Worm (Caenorhabditis elegans) whole organism, L1 larva: ENCODE data around the gene czw-1.
A peak's percentile ranks its signal among the peaks of the same experiment; 100 is the strongest.

Experiments
- ceh-63 ChIP-seq: fragments of 200-800 bp; sonication (Bioruptor generic); optimal IDR thresholded peaks from 2 replicates; lab custom pipeline; 2018; ENCODE audit warnings: mild to moderate bottlenecking, missing genetic modification characterization, missing compliant biosample characterization
- dpl-1 ChIP-seq, 3 experiments: fragments of 150-350 bp in 2 of 3; sonication (generic microtip) in 1 of 3; optimal IDR thresholded peaks; 2 replicates each; lab custom pipeline; 2014 to 2017; ENCODE audit warnings: missing biosample characterization in 3 of 3, missing genetic modification characterization in 3 of 3, missing genetic modification reagents in 3 of 3
- egl-27 ChIP-seq, 2 experiments: fragments of 150-350 bp in 1 of 2; sonication (generic microtip); optimal IDR thresholded peaks; 3 replicates each; lab custom pipeline; 2017 to 2018; ENCODE audit warnings: missing biosample characterization in 2 of 2, missing genetic modification characterization in 2 of 2, missing genetic modification reagents in 2 of 2
- lin-15B ChIP-seq: fragments of 150-350 bp; sonication (generic microtip); optimal IDR thresholded peaks from 3 replicates; lab custom pipeline; 2014; ENCODE audit warnings: missing biosample characterization, missing genetic modification characterization
- lin-35 ChIP-seq, 2 experiments: fragments of 150-350 bp; optimal IDR thresholded peaks; 2 replicates each; lab custom pipeline; 2014; ENCODE audit warnings: missing biosample characterization in 2 of 2, missing genetic modification characterization in 2 of 2, missing genetic modification reagents in 2 of 2
- mdl-1 ChIP-seq, 2 experiments: fragments of 150-350 bp; optimal IDR thresholded peaks; 2 replicates each; lab custom pipeline; 2014 to 2017; ENCODE audit warnings: missing biosample characterization in 2 of 2, missing genetic modification characterization in 2 of 2, inconsistent platforms in 1 of 2
- nhr-237 ChIP-seq: fragments of 150-350 bp; optimal IDR thresholded peaks from 2 replicates; lab custom pipeline; 2014; ENCODE audit warnings: missing biosample characterization, missing genetic modification characterization
- nhr-77 ChIP-seq: fragments of 150-350 bp; optimal IDR thresholded peaks from 2 replicates; lab custom pipeline; 2014; ENCODE audit warnings: missing biosample characterization, missing genetic modification characterization
- pqm-1 ChIP-seq: sonication (generic microtip); optimal IDR thresholded peaks from 3 replicates; lab custom pipeline; 2017; ENCODE audit warnings: missing biosample characterization, missing genetic modification characterization
- rnt-1 ChIP-seq: sonication (generic microtip); optimal IDR thresholded peaks from 2 replicates; lab custom pipeline; 2016; ENCODE audit warnings: mild to moderate bottlenecking, missing genetic modification characterization, moderate library complexity, missing compliant biosample characterization
- snpc-4 ChIP-seq: fragments of 150-350 bp; optimal IDR thresholded peaks from 2 replicates; lab custom pipeline; 2014; ENCODE audit warnings: missing biosample characterization, missing genetic modification characterization
- tbx-2 ChIP-seq: sonication (generic microtip); optimal IDR thresholded peaks from 2 replicates; lab custom pipeline; 2016; ENCODE audit warnings: missing genetic modification characterization, missing compliant biosample characterization
- zag-1 ChIP-seq: fragments of 150-350 bp; optimal IDR thresholded peaks from 2 replicates; lab custom pipeline; 2014; ENCODE audit warnings: missing biosample characterization, missing genetic modification characterization
- ztf-11 ChIP-seq, 2 experiments: sonication (generic microtip); optimal IDR thresholded peaks; 2 replicates each; lab custom pipeline; 2016 to 2017; ENCODE audit warnings: missing genetic modification characterization in 2 of 2, missing biosample characterization in 1 of 2, missing compliant biosample characterization in 1 of 2

DNA sequence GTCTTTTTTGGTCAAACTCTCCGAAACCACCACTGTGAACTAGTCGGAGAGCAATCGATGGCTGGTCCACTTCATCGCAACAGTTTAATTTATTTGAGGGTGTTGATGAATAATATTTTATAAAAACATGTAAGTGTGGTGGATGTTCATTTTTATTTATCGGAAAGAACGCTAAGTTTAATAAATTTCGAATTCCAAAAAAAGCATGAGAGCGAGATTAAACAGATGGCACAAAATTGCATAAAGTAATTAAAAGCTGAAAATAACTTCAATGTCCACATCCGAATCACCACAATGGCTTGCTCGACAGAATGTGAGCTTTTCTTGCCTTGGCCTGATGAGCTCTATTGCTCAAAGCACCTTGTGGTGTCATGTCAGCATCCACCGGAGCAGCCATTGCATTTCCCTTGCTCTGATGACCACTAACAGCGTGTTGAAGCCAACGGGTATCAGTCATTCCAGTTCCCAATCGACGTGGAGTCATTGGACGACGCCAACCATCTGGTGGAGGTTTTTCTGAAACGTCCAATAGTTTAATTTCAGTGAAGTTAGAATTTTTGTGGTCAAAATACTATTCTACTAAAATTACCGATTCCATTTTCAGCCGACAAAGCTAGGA, 37.2 kb upstream of the czw-1 start:
- no peak for TF ChIP-seq dpl-1 (GFP tag; optimal IDR thresholded peaks at IDR 0.05; lab: Kevin White, UChicago)
- TF ChIP-seq rnt-1 (tag; lab: Kevin White, UChicago) = peak; percentile 20
- TF ChIP-seq snpc-4 (tag; lab: Kevin White, UChicago) = no peak
- no peak for TF ChIP-seq nhr-237 (tag; lab: Kevin White, UChicago)
- no peak for TF ChIP-seq egl-27 (tag; optimal IDR thresholded peaks at IDR 0.05; lab: Kevin White, UChicago)
- TF ChIP-seq ztf-11 (tag; optimal IDR thresholded peaks at IDR 0.05; lab: Kevin White, UChicago) = no peak
- TF ChIP-seq lin-15B (tag; lab: Kevin White, UChicago) = no peak
- no peak for TF ChIP-seq pqm-1 (tag; lab: Kevin White, UChicago)
- no peak for TF ChIP-seq ceh-63
- TF ChIP-seq lin-35 (GFP tag; optimal IDR thresholded peaks at IDR 0.05; lab: Kevin White, UChicago) = no peak
- TF ChIP-seq nhr-77 (tag; lab: Kevin White, UChicago) = no peak
- no peak for TF ChIP-seq tbx-2 (tag; lab: Kevin White, UChicago)
- no peak for TF ChIP-seq zag-1 (tag; lab: Kevin White, UChicago)
- no peak for TF ChIP-seq mdl-1 (tag; optimal IDR thresholded peaks at IDR 0.05; lab: Kevin White, UChicago)
